Fruit fly (Drosophila melanogaster) whole organism, pupa: ENCODE results near the gene FucTC.

Source experiments
- CG10348 ChIP-seq: fragments of 200-800 bp; sonication (Bioruptor generic); IDR thresholded peaks from 2 replicates; pipeline ENCODE4 v1.3.6; 2022; ENCODE audit warnings: missing biosample characterization, missing genetic modification characterization
- CG12605 ChIP-seq: fragments of 200-800 bp; sonication (Bioruptor generic); IDR thresholded peaks from 2 replicates; pipeline ENCODE4 v1.3.6; 2022; ENCODE audit warnings: missing biosample characterization, missing genetic modification characterization
- CG13204 ChIP-seq: fragments of 200-800 bp; sonication (Bioruptor generic); optimal IDR thresholded peaks from 2 replicates; lab custom pipeline; 2018; ENCODE audit warnings: missing biosample characterization, mild to moderate bottlenecking, missing genetic modification characterization, moderate library complexity
- CG14655 ChIP-seq: fragments of 200-800 bp; sonication (Bioruptor generic); optimal IDR thresholded peaks from 3 replicates; lab custom pipeline; 2017; ENCODE audit warnings: mild to moderate bottlenecking, missing biosample characterization, missing genetic modification reagents, missing genetic modification characterization
- CG15710 ChIP-seq: fragments of 200-800 bp; sonication (Bioruptor generic); optimal IDR thresholded peaks from 2 replicates; lab custom pipeline; 2018; ENCODE audit warnings: missing biosample characterization, mild to moderate bottlenecking, missing genetic modification characterization, moderate library complexity
- CG17806 ChIP-seq: fragments of 200-800 bp; sonication (Bioruptor generic); optimal IDR thresholded peaks from 2 replicates; lab custom pipeline; 2018; ENCODE audit warnings: missing biosample characterization, mild to moderate bottlenecking, missing genetic modification characterization, moderate library complexity
- CG32121 ChIP-seq: fragments of 200-800 bp; sonication (Bioruptor generic); IDR thresholded peaks from 2 replicates; pipeline ENCODE4 v1.3.6; 2022; ENCODE audit warnings: missing biosample characterization, missing genetic modification characterization
- CG34367 ChIP-seq: fragments of 200-800 bp; sonication (Bioruptor generic); optimal IDR thresholded peaks from 2 replicates; lab custom pipeline; 2018; ENCODE audit warnings: missing biosample characterization, mild to moderate bottlenecking, missing genetic modification characterization
- CG4496 ChIP-seq: fragments of 200-800 bp; sonication (Bioruptor generic); IDR thresholded peaks from 3 replicates; pipeline ENCODE4 v1.3.6; 2022; ENCODE audit warnings: missing biosample characterization, missing genetic modification characterization
- CG8159 ChIP-seq: fragments of 200-800 bp; sonication (Bioruptor generic); optimal IDR thresholded peaks from 3 replicates; lab custom pipeline; 2018; ENCODE audit warnings: missing biosample characterization, mild to moderate bottlenecking, missing genetic modification characterization, moderate library complexity
- CG8301 ChIP-seq: fragments of 200-800 bp; sonication (Bioruptor generic); optimal IDR thresholded peaks from 2 replicates; lab custom pipeline; 2018; ENCODE audit warnings: missing biosample characterization, mild to moderate bottlenecking, missing genetic modification characterization
- CG9948 ChIP-seq: fragments of 200-800 bp; sonication (Bioruptor generic); optimal IDR thresholded peaks from 2 replicates; lab custom pipeline; 2018; ENCODE audit warnings: missing biosample characterization, mild to moderate bottlenecking, missing genetic modification characterization, moderate library complexity
- D1 ChIP-seq: fragments of 200-800 bp; sonication (Bioruptor generic); optimal IDR thresholded peaks from 2 replicates; lab custom pipeline; 2018; ENCODE audit warnings: missing biosample characterization, mild to moderate bottlenecking, missing genetic modification characterization, moderate library complexity
- EcR ChIP-seq: fragments of 200-800 bp; sonication (Bioruptor generic); optimal IDR thresholded peaks from 3 replicates; lab custom pipeline; 2019; ENCODE audit warnings: missing biosample characterization, missing genetic modification characterization, mild to moderate bottlenecking, moderate library complexity, missing genetic modification reagents
- Ets98B ChIP-seq: fragments of 200-800 bp; sonication (Bioruptor generic); IDR thresholded peaks from 2 replicates; pipeline ENCODE4 v1.3.6; 2022; ENCODE audit warnings: missing biosample characterization, missing genetic modification characterization
- Pif1A ChIP-seq: fragments of 200-800 bp; sonication (Bioruptor generic); optimal IDR thresholded peaks from 3 replicates; lab custom pipeline; 2016; ENCODE audit warnings: missing biosample characterization, missing genetic modification characterization
- Pif1B ChIP-seq: fragments of 200-800 bp; sonication (Bioruptor generic); optimal IDR thresholded peaks from 3 replicates; lab custom pipeline; 2016; ENCODE audit warnings: missing biosample characterization, missing genetic modification characterization
- Snoo ChIP-seq: fragments of 200-800 bp; sonication (Bioruptor generic); optimal IDR thresholded peaks from 3 replicates; lab custom pipeline; 2017; ENCODE audit warnings: missing biosample characterization, mild to moderate bottlenecking, missing genetic modification characterization, inconsistent platforms
- fd96Ca ChIP-seq: fragments of 200-800 bp; sonication (Bioruptor generic); IDR thresholded peaks from 3 replicates; pipeline ENCODE4 v1.3.6; 2022; ENCODE audit warnings: missing biosample characterization, missing genetic modification characterization
- gl ChIP-seq: fragments of 200-800 bp; sonication (Bioruptor generic); optimal IDR thresholded peaks from 2 replicates; lab custom pipeline; 2018; ENCODE audit warnings: missing biosample characterization, mild to moderate bottlenecking, missing genetic modification characterization
- rn ChIP-seq: fragments of 200-800 bp; sonication (Bioruptor generic); IDR thresholded peaks from 2 replicates; pipeline ENCODE4 v1.3.6; 2022; ENCODE audit warnings: missing biosample characterization, missing genetic modification characterization

The FucTC gene

DNA sequence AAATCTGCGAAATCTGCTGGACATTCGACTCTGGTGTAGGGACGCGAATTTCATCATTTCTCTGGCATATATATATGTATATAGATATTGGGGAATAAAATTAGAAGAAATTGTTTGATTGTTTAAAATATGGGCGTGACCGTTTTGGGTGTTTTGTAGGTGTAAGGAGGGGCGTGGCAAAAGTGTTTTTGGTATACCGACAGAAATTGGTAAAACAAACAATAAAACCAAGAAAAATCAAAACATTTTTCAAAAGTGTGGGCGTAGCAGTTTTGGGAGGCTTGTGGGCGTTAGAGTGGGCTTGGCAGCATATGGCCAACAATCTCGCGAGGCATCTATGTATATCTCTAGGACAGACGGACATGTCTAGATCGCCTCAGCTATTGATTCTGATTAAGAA lies at the start of gene FucTC:
Gene FucTC, minus strand, starts transcription at position 101 of the 400 bp plus-strand sequence.
- TF ChIP-seq CG13204 (GFP tag; lab: Kevin White, UChicago), result no peak
- no peak for TF ChIP-seq rn (GFP tag; lab: Robert Waterston, UW)
- TF ChIP-seq CG10348 (GFP tag; lab: Robert Waterston, UW), result no peak
- no peak for TF ChIP-seq CG12605 (GFP tag; lab: Robert Waterston, UW)
- TF ChIP-seq Ets98B (GFP tag; lab: Robert Waterston, UW), result no peak
- TF ChIP-seq CG34367 (tag; lab: Kevin White, UChicago), result no peak
- TF ChIP-seq D1 (tag; lab: Kevin White, UChicago), result no peak
- TF ChIP-seq CG9948 (tag; lab: Kevin White, UChicago), result no peak
- TF ChIP-seq CG8301 (tag; lab: Kevin White, UChicago), result no peak
- TF ChIP-seq Pif1A, result no peak
- TF ChIP-seq Pif1B (GFP tag; lab: Kevin White, UChicago), result no peak
- no peak for TF ChIP-seq CG17806 (tag; lab: Kevin White, UChicago)
- no peak for TF ChIP-seq CG15710 (tag; lab: Kevin White, UChicago)
- TF ChIP-seq gl (tag; lab: Kevin White, UChicago), result no peak
- TF ChIP-seq Snoo (tag; lab: Kevin White, UChicago), result no peak
- no peak for TF ChIP-seq fd96Ca (GFP tag; lab: Robert Waterston, UW)
- TF ChIP-seq CG4496 (GFP tag; lab: Robert Waterston, UW), result no peak
- no peak for TF ChIP-seq EcR
- no peak for TF ChIP-seq CG8159 (tag; lab: Kevin White, UChicago)
- TF ChIP-seq, all 21 proteins: peak for 0

DNA sequence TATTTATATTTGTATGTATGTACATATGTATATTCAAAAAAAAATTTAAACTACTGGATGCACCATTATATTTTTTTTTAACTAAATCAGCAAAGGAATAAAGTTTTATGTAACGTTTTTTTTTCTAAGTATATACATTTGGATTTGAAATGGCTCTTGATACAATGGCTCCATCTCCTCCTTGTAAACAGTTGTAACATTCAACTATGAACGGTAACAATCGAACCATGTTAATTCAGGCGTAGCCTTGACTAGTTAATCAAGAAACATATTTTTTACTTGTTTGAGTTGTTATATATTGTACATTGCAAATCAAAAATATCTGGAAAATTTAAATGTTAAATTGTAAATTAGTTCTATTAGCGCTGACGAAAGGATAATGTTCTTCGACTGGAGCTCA lies 24.7 kb upstream of the FucTC start, which contains the start of gene CG12061:
Gene CG12061, plus strand, starts transcription at position 301 of the 400 bp plus-strand sequence.
- TF ChIP-seq Pif1A (no peak), CG4496 (GFP tag; lab: Robert Waterston, UW) (no peak), EcR (no peak), CG9948 (tag; lab: Kevin White, UChicago) (no peak), CG32121 (GFP tag; lab: Robert Waterston, UW) (no peak), CG8301 (tag; lab: Kevin White, UChicago) (no peak), Pif1B (GFP tag; lab: Kevin White, UChicago) (no peak), CG34367 (tag; lab: Kevin White, UChicago) (no peak), CG13204 (GFP tag; lab: Kevin White, UChicago) (no peak), D1 (tag; lab: Kevin White, UChicago) (no peak), fd96Ca (GFP tag; lab: Robert Waterston, UW) (no peak), CG17806 (tag; lab: Kevin White, UChicago) (no peak)

- TF ChIP-seq CG8159 (tag; lab: Kevin White, UChicago) (no peak), CG32121 (GFP tag; lab: Robert Waterston, UW) (no peak), fd96Ca (GFP tag; lab: Robert Waterston, UW) (no peak), CG10348 (GFP tag; lab: Robert Waterston, UW) (no peak), CG9948 (tag; lab: Kevin White, UChicago) (no peak), CG15710 (tag; lab: Kevin White, UChicago) (no peak), EcR (no peak), CG17806 (tag; lab: Kevin White, UChicago) (no peak), CG14655 (no peak), CG8301 (tag; lab: Kevin White, UChicago) (no peak), CG4496 (GFP tag; lab: Robert Waterston, UW) (no peak), CG13204 (GFP tag; lab: Kevin White, UChicago) (no peak), Ets98B (GFP tag; lab: Robert Waterston, UW) (no peak), Pif1A (no peak), D1 (tag; lab: Kevin White, UChicago) (no peak)
Measured at dm6 chrX:23022598-23022997, 11.5 kb upstream of the FucTC start, which contains the start of gene zyd. zyd (plus strand) TSS chrX:23022898.

DNA sequence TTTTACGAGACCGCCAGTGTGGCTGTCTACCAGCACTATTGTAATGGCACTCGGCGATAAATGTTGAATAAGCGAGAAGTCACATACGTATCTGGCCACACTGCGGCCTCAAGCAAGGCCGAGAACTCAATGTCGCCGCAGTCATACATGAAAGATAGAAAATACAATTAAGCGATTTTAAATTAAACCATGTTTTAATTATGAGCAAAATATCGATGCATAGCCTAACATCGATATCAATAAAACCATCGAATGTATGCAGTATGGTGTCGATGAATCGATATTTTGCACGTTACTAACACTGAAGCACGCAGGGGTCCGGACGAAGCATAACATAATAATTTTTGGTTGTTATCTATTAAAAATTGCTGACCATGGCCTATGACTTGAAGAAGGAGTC lies 2.1 kb upstream of the FucTC start, which contains the start of the genes Rab21 and Coa7:
Gene Rab21, minus strand, starts transcription at position 202 of the 400 bp plus-strand sequence.
Gene Coa7, plus strand, starts transcription at position 288 of the 400 bp plus-strand sequence.
- TF ChIP-seq CG14655, result no peak
- TF ChIP-seq CG9948 (tag; lab: Kevin White, UChicago), result no peak
- 0 out of 3 replicates have a peak, but pooled peaks have one; percentile 8 for TF ChIP-seq CG4496 (GFP tag; lab: Robert Waterston, UW)
- TF ChIP-seq CG12605 (GFP tag; lab: Robert Waterston, UW), result no peak

- TF ChIP-seq CG15710 (tag; lab: Kevin White, UChicago) (no peak), D1 (tag; lab: Kevin White, UChicago) (no peak), CG14655 (no peak), fd96Ca (GFP tag; lab: Robert Waterston, UW) (no peak), CG13204 (GFP tag; lab: Kevin White, UChicago) (no peak), EcR (no peak), CG10348 (GFP tag; lab: Robert Waterston, UW) (no peak), CG8159 (tag; lab: Kevin White, UChicago) (no peak), CG9948 (tag; lab: Kevin White, UChicago) (no peak), Pif1A (no peak), rn (GFP tag; lab: Robert Waterston, UW) (no peak), CG34367 (tag; lab: Kevin White, UChicago) (no peak), Pif1B (GFP tag; lab: Kevin White, UChicago) (no peak), CG17806 (tag; lab: Kevin White, UChicago) (no peak), Snoo (tag; lab: Kevin White, UChicago) (no peak), gl (tag; lab: Kevin White, UChicago) (no peak), Ets98B (GFP tag; lab: Robert Waterston, UW) (no peak)
- TF ChIP-seq, all 21 proteins: peak for 0
Measured at dm6 chrX:23011859-23012258, 756 bp upstream of the FucTC start.
